Worm (Caenorhabditis elegans): ENCODE results near the gene hog-1.

The hog-1 gene

DNA sequence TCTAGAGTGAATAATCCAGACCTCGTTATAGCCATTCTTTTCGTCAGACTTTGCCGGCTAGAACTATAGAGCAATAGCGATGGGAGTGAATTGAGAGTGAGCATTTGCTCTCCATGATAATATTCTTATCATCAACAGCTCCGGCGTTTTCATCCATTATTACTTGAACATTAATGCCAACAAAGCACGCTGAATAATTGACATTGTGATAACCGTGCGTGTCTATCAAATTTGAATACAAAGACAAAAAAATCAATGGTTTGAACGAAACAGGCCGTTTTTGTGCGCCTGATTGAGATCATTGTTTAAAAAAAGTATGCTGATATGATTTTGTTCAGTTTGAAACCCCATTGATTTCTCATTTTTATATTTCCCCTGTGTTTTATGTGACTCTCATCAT is 14.4 kb downstream of the hog-1 start, which contains the start of gene dct-11:
Gene dct-11 (minus strand): TSS at position 136 of the 400 bp plus-strand sequence.
- TF ChIP-seq lsy-2 (tag; optimal IDR thresholded peaks at IDR 0.05): no peak
- no peak for TF ChIP-seq nhr-28 (tag; optimal IDR thresholded peaks at IDR 0.05)
- no peak for TF ChIP-seq bed-3 (GFP tag; optimal IDR thresholded peaks at IDR 0.05)
- TF ChIP-seq flh-1 (GFP tag; optimal IDR thresholded peaks at IDR 0.05): no peak
- TF ChIP-seq unc-120 (tag; optimal IDR thresholded peaks at IDR 0.05; ENCODE audit: poor library complexity, severe bottlenecking): no peak
- no peak for TF ChIP-seq nhr-12 (tag; optimal IDR thresholded peaks at IDR 0.05)
- no peak for TF ChIP-seq tbx-8 (GFP tag; optimal IDR thresholded peaks at IDR 0.05)
- TF ChIP-seq ztf-11 (tag; optimal IDR thresholded peaks at IDR 0.05): no peak
- TF ChIP-seq elt-3 (tag; optimal IDR thresholded peaks at IDR 0.05): no peak
- no peak for TF ChIP-seq blmp-1 (tag; optimal IDR thresholded peaks at IDR 0.05)
- no peak for TF ChIP-seq pha-4 (tag; optimal IDR thresholded peaks at IDR 0.05)
- no peak for TF ChIP-seq ceh-83 (GFP tag; optimal IDR thresholded peaks at IDR 0.05)
- no peak for TF ChIP-seq M03D4.4 (tag; optimal IDR thresholded peaks at IDR 0.05)
- TF ChIP-seq ceh-43 (GFP tag; optimal IDR thresholded peaks at IDR 0.05): no peak
- no peak for TF ChIP-seq zip-8 (tag; optimal IDR thresholded peaks at IDR 0.05)

DNA sequence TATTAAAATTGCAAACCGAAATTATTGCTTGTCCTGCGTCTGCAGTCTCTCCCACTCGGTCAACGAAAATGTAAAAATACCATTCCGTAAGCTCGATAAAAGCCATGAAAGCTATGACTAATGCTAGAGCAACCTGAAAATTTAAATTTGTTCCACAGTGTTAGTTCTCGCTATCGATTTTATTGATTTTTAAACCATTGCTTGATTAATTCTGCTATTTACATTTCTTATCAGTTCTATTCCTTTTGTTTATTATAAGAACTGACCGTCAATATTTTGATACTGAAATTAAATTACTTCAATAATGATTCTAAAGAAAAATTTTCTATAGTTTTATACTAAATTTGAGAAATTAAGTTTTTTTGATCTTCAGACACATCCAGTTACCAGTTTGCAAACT is 14.9 kb downstream of the hog-1 start:
- no peak for TF ChIP-seq nhr-28 (tag; optimal IDR thresholded peaks at IDR 0.05)
- TF ChIP-seq sem-2 (GFP tag; optimal IDR thresholded peaks at IDR 0.05): no peak
- no peak for TF ChIP-seq nhr-237 (tag; optimal IDR thresholded peaks at IDR 0.05)
- TF ChIP-seq mep-1 (tag; optimal IDR thresholded peaks at IDR 0.05): no peak
- TF ChIP-seq unc-120 (tag; optimal IDR thresholded peaks at IDR 0.05; ENCODE audit: poor library complexity, severe bottlenecking): no peak

DNA sequence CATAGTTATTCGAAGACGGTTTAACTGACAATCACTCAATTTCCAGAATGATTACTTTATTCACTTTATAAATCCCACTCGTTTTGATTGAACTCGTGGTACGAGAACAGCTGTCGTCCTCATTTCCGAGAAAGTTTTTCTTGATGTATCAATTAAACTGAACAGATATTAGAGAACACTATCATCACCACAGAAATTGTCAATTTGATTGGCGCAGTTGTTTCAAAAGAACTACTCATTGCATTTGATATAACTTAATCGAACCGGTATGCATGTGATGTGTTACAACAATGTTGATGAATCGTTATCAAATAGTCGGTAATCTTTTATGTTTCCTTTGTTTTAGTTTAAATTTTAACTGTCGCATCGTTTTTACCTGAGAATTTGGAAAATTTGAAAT is 17.0 kb downstream of the hog-1 start:
- no peak for TF ChIP-seq nhr-2 (tag; optimal IDR thresholded peaks at IDR 0.05)
- peak; percentile 83 for TF ChIP-seq unc-62 (GFP tag; optimal IDR thresholded peaks at IDR 0.05)
- TF ChIP-seq lin-32 (GFP tag; optimal IDR thresholded peaks at IDR 0.05): no peak
- peak; percentile 95 for TF ChIP-seq hlh-1 (tag; optimal IDR thresholded peaks at IDR 0.05)
- no peak for TF ChIP-seq unc-39 (tag; optimal IDR thresholded peaks at IDR 0.05)

DNA sequence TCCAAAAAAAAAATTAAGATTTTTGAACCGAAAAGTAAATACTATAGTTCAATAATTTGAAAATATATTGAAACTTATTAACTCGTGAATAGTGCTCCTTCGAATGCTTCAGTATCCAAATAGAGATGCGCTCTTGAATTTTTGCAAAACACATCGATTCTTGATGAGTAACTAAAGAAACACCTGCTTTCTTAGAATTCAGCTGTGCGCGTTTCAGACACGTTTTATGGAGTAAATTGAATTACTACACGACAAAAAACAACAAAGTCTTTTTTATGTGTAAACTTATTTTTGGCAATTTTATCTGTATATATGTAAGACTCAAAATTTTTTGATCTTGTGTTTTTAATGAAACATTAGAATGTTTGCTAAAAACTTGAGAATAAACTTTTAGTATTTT is 17.5 kb downstream of the hog-1 start:
- TF ChIP-seq sem-2 (GFP tag; optimal IDR thresholded peaks at IDR 0.05): no peak
- no peak for TF ChIP-seq unc-39 (tag; optimal IDR thresholded peaks at IDR 0.05)
- no peak for TF ChIP-seq pha-4 (tag; optimal IDR thresholded peaks at IDR 0.05)
- no peak for TF ChIP-seq ceh-83 (GFP tag; optimal IDR thresholded peaks at IDR 0.05)
- no peak for TF ChIP-seq ham-2 (GFP tag; optimal IDR thresholded peaks at IDR 0.05)
- no peak for TF ChIP-seq blmp-1 (tag; optimal IDR thresholded peaks at IDR 0.05)
- TF ChIP-seq unc-120 (tag; optimal IDR thresholded peaks at IDR 0.05; ENCODE audit: poor library complexity, severe bottlenecking): no peak
- TF ChIP-seq nhr-237 (tag; optimal IDR thresholded peaks at IDR 0.05): no peak
- no peak for TF ChIP-seq cnd-1 (tag; optimal IDR thresholded peaks at IDR 0.05)
- no peak for TF ChIP-seq hlh-1 (tag; optimal IDR thresholded peaks at IDR 0.05)
- TF ChIP-seq ces-1 (GFP tag; optimal IDR thresholded peaks at IDR 0.05): no peak
- TF ChIP-seq elt-3 (tag; optimal IDR thresholded peaks at IDR 0.05): no peak

DNA sequence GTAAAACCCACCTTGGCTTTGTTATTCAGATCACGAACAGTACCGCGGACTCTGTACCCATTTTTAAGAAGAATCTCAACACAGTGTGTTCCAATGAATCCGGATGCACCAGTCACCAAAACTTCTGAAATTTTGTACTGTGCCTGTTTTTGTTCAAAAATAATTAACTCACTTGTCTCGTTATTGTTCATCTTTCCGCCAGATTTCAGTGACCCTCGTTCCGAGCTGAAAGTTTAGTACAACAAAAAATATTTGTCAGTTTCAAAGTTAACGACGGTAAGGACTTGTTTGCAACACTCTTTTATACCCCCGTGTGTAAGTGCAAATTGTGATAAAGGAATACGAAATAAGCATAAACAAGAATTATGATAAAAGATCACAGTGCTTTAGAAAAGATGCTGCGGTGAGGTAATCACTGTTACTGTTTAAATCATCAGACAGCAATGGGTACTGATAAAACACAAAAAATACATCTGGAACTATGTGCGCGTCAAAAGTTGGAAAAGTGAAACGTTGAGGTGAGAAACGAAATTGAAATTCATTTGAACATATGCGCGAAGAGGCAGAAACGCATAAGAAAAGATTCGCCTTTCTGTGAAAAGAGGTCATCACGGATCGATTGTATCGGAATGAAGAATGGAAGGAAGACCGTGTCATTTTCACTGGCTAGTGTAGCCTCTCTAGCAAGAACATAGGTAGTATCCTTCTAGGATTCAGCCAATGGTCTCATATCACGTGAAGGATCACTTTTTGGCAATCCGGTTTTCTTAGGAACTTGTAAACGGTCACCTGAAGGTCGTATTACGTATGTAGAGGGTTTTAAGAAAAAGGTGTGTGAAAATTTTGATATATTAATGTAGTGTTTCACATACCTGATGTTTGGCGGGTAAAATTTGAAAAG is 19.2 kb downstream of the hog-1 start, which contains the start of gene F13D11.4:
Gene F13D11.4 (minus strand): TSS at position 225 of the 901 bp plus-strand sequence.
- TF ChIP-seq blmp-1 (tag; optimal IDR thresholded peaks at IDR 0.05): no peak
- no peak for TF ChIP-seq ztf-11 (tag; optimal IDR thresholded peaks at IDR 0.05)
- TF ChIP-seq ceh-39 (tag; optimal IDR thresholded peaks at IDR 0.05): no peak
- no peak for TF ChIP-seq mep-1 (tag; optimal IDR thresholded peaks at IDR 0.05)
- no peak for TF ChIP-seq tbx-8 (GFP tag; optimal IDR thresholded peaks at IDR 0.05)
- no peak for TF ChIP-seq unc-62 (GFP tag; optimal IDR thresholded peaks at IDR 0.05)
- no peak for TF ChIP-seq elt-3 (tag; optimal IDR thresholded peaks at IDR 0.05)
- TF ChIP-seq nhr-76 (tag; optimal IDR thresholded peaks at IDR 0.05): no peak
- TF ChIP-seq ham-2 (GFP tag; optimal IDR thresholded peaks at IDR 0.05): no peak
- no peak for TF ChIP-seq mab-5 (tag; optimal IDR thresholded peaks at IDR 0.05)
- no peak for TF ChIP-seq elt-1 (tag; optimal IDR thresholded peaks at IDR 0.05; ENCODE audit: borderline replicate concordance, insufficient read depth)
- TF ChIP-seq unc-120 (tag; optimal IDR thresholded peaks at IDR 0.05; ENCODE audit: poor library complexity, severe bottlenecking): no peak
- no peak for TF ChIP-seq sptf-1 (tag; optimal IDR thresholded peaks at IDR 0.05)
- TF ChIP-seq nhr-237 (tag; optimal IDR thresholded peaks at IDR 0.05): no peak
- no peak for TF ChIP-seq nhr-28 (tag; optimal IDR thresholded peaks at IDR 0.05)
- TF ChIP-seq pha-4 (tag; optimal IDR thresholded peaks at IDR 0.05): no peak
- no peak for TF ChIP-seq nhr-12 (tag; optimal IDR thresholded peaks at IDR 0.05)
- no peak for TF ChIP-seq sem-2 (GFP tag; optimal IDR thresholded peaks at IDR 0.05)
- TF ChIP-seq hlh-1 (tag; optimal IDR thresholded peaks at IDR 0.05): no peak
